1 fruit fly cellular context compared by ENCODE assay signal in the genomic region with DNA sequence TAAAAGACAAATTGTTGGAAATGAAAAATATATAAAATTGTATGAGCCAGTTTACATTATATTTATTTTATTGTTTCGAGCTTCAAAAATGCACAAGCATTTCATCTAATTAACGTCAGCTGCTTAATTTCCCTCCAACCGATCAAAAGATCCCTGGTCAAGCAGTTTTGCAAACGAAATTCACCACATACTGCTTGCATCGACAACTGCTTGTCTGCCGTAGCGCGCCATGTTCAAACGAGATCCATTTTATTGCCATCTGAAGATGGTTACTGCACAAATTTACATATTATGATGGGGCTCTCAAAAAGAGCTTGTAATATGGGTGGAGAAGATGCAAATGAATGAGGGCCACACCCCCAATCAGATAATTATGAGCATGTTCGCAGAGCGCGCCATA.
TF ChIP-seq lines count a peak whose summit lies in the region.

No protein-coding gene starts in this region.

TF ChIP-seq in whole organism, embryonic, 481 proteins besides CTCF, POLR2A, EP300 and RAD21 (continued from another document and continues in another):
- TF ChIP-seq cwo (GFP tag; optimal IDR thresholded peaks at IDR 0.05; lab: Kevin White, UChicago), result no peak
- no peak for TF ChIP-seq CG11085 (GFP tag; IDR thresholded peaks at IDR 0.05; lab: Robert Waterston, UW)
- TF ChIP-seq CG12769 (tag; optimal IDR thresholded peaks at IDR 0.05; lab: Kevin White, UChicago), result no peak
- peak; percentile 23 for TF ChIP-seq zf30C (GFP tag; optimal IDR thresholded peaks at IDR 0.05; lab: Kevin White, UChicago)
- TF ChIP-seq run (tag; optimal IDR thresholded peaks at IDR 0.05; lab: Kevin White, UChicago), result no peak
- no peak for TF ChIP-seq fd3F (GFP tag; optimal IDR thresholded peaks at IDR 0.05; lab: Kevin White, UChicago)
- no peak for TF ChIP-seq Ada2b (GFP tag; IDR thresholded peaks at IDR 0.05; lab: Robert Waterston, UW)
- TF ChIP-seq bbx (GFP tag; IDR thresholded peaks at IDR 0.05; lab: Robert Waterston, UW; ENCODE audit: partially characterized antibody), result peak; percentile 25; the same call in 1 of the 2 replicates
- no peak for TF ChIP-seq CG4424 (GFP tag; optimal IDR thresholded peaks at IDR 0.05; lab: Kevin White, UChicago)
- no peak for TF ChIP-seq Poxn (GFP tag; IDR thresholded peaks at IDR 0.05; lab: Robert Waterston, UW)
- no peak for TF ChIP-seq croc (GFP tag; conservative IDR thresholded peaks at IDR 0.05; lab: Robert Waterston, UW)
- TF ChIP-seq tgo (GFP tag; IDR thresholded peaks at IDR 0.05; lab: Robert Waterston, UW), result no peak
- TF ChIP-seq Hsf (GFP tag; optimal IDR thresholded peaks at IDR 0.05; lab: Kevin White, UChicago), result no peak
- peak; percentile 56 for TF ChIP-seq vvl (GFP tag; IDR thresholded peaks at IDR 0.05; lab: Robert Waterston, UW)
- TF ChIP-seq CG11696 (GFP tag; IDR thresholded peaks at IDR 0.05; lab: Robert Waterston, UW), result no peak
- TF ChIP-seq Hr78 (GFP tag; optimal IDR thresholded peaks at IDR 0.05; lab: Kevin White, UChicago), result peak in 1 of 2 experiments; percentile 4
- TF ChIP-seq CG33557 (GFP tag; optimal IDR thresholded peaks at IDR 0.05; lab: Kevin White, UChicago), result no peak
- TF ChIP-seq CG10543 (GFP tag; optimal IDR thresholded peaks at IDR 0.05; lab: Kevin White, UChicago), result no peak
- no peak for TF ChIP-seq her (GFP tag; optimal IDR thresholded peaks at IDR 0.05; lab: Kevin White, UChicago)
- peak; percentile 68 for TF ChIP-seq zen (tag; optimal IDR thresholded peaks at IDR 0.05; lab: Kevin White, UChicago)
- TF ChIP-seq Drgx (GFP tag; IDR thresholded peaks at IDR 0.05; lab: Robert Waterston, UW), result no peak
- no peak for TF ChIP-seq Ravus (GFP tag; IDR thresholded peaks at IDR 0.05; lab: Robert Waterston, UW)
- TF ChIP-seq Ets97D (GFP tag; optimal IDR thresholded peaks at IDR 0.05; lab: Kevin White, UChicago), result peak; percentile 44
- no peak for TF ChIP-seq ERR (GFP tag; optimal IDR thresholded peaks at IDR 0.05; lab: Kevin White, UChicago)
- no peak for TF ChIP-seq CG31388 (GFP tag; optimal IDR thresholded peaks at IDR 0.05; lab: Kevin White, UChicago)
- TF ChIP-seq gro (GFP tag; optimal IDR thresholded peaks at IDR 0.05; lab: Kevin White, UChicago), result no peak
- TF ChIP-seq CG4328 (GFP tag; optimal IDR thresholded peaks at IDR 0.05; lab: Kevin White, UChicago), result no peak
- TF ChIP-seq CG17829 (tag; optimal IDR thresholded peaks at IDR 0.05; lab: Kevin White, UChicago), result peak; percentile 5
- TF ChIP-seq CG8388 (GFP tag; optimal IDR thresholded peaks at IDR 0.05; lab: Kevin White, UChicago), result no peak
- TF ChIP-seq vfl (GFP tag; optimal IDR thresholded peaks at IDR 0.05; lab: Kevin White, UChicago), result no peak
- no peak for TF ChIP-seq vnd (GFP tag; IDR thresholded peaks at IDR 0.05; lab: Robert Waterston, UW; ENCODE audit: partially characterized antibody)
- TF ChIP-seq CG8359 (GFP tag; optimal IDR thresholded peaks at IDR 0.05; lab: Kevin White, UChicago; ENCODE audit: borderline replicate concordance), result no peak
- TF ChIP-seq Dp (GFP tag; optimal IDR thresholded peaks at IDR 0.05; lab: Kevin White, UChicago), result peak; percentile 87
- TF ChIP-seq Opbp (GFP tag; IDR thresholded peaks at IDR 0.05; lab: Robert Waterston, UW; ENCODE audit: partially characterized antibody), result peak; percentile 52; the same call in 1 of the 3 replicates
- TF ChIP-seq Dbx (GFP tag; IDR thresholded peaks at IDR 0.05; lab: Robert Waterston, UW), result no peak
- TF ChIP-seq CG14667 (GFP tag; IDR thresholded peaks at IDR 0.05; lab: Robert Waterston, UW), result no peak
- TF ChIP-seq CG12236 (GFP tag; optimal IDR thresholded peaks at IDR 0.05; lab: Kevin White, UChicago), result no peak
- TF ChIP-seq gfzf (GFP tag; optimal IDR thresholded peaks at IDR 0.05; lab: Kevin White, UChicago), result no peak
- no peak for TF ChIP-seq CG10431 (GFP tag; optimal IDR thresholded peaks at IDR 0.05; lab: Kevin White, UChicago)
- no peak for TF ChIP-seq Lhr (GFP tag; optimal IDR thresholded peaks at IDR 0.05; lab: Kevin White, UChicago)
- TF ChIP-seq sisA (GFP tag; IDR thresholded peaks at IDR 0.05; lab: Robert Waterston, UW), result no peak
- no peak for TF ChIP-seq lbe (GFP tag; optimal IDR thresholded peaks at IDR 0.05; lab: Kevin White, UChicago)
- TF ChIP-seq CG4282 (GFP tag; optimal IDR thresholded peaks at IDR 0.05; lab: Kevin White, UChicago), result no peak
- peak; percentile 64 for TF ChIP-seq Med (GFP tag; lab: Kevin White, UChicago)
- TF ChIP-seq CG13894 (tag; optimal IDR thresholded peaks at IDR 0.05; lab: Kevin White, UChicago), result no peak
- no peak for TF ChIP-seq dan (GFP tag; IDR thresholded peaks at IDR 0.05; lab: Robert Waterston, UW)
- no peak for TF ChIP-seq CG6791 (GFP tag; IDR thresholded peaks at IDR 0.05; lab: Robert Waterston, UW; ENCODE audit: partially characterized antibody)
- peak; percentile 92 for TF ChIP-seq E2f2 (GFP tag; IDR thresholded peaks at IDR 0.05; lab: Robert Waterston, UW)
- TF ChIP-seq CG10209 (GFP tag; optimal IDR thresholded peaks at IDR 0.05; lab: Kevin White, UChicago), result no peak
- no peak for TF ChIP-seq NfI (GFP tag; optimal IDR thresholded peaks at IDR 0.05; lab: Kevin White, UChicago)
- peak; percentile 43 for TF ChIP-seq phol (tag; optimal IDR thresholded peaks at IDR 0.05; lab: Kevin White, UChicago)
- no peak for TF ChIP-seq CG4404 (GFP tag; IDR thresholded peaks at IDR 0.05; lab: Robert Waterston, UW)
- TF ChIP-seq CG3995 (GFP tag; optimal IDR thresholded peaks at IDR 0.05; lab: Kevin White, UChicago), result no peak
- TF ChIP-seq Blimp-1 (GFP tag; optimal IDR thresholded peaks at IDR 0.05; lab: Kevin White, UChicago), result no peak
- TF ChIP-seq Eip74EF (GFP tag; optimal IDR thresholded peaks at IDR 0.05; lab: Kevin White, UChicago), result peak in 1 of 2 experiments; percentile 84
- TF ChIP-seq pzg (GFP tag; optimal IDR thresholded peaks at IDR 0.05; lab: Kevin White, UChicago), result no peak
- no peak for TF ChIP-seq CG30403 (GFP tag; optimal IDR thresholded peaks at IDR 0.05; lab: Kevin White, UChicago)
- TF ChIP-seq trh (GFP tag; optimal IDR thresholded peaks at IDR 0.05; lab: Kevin White, UChicago), result no peak
- no peak for TF ChIP-seq CG11456 (GFP tag; IDR thresholded peaks at IDR 0.05; lab: Robert Waterston, UW)
- TF ChIP-seq bab2 (GFP tag; optimal IDR thresholded peaks at IDR 0.05; lab: Kevin White, UChicago), result no peak
- no peak for TF ChIP-seq CG12659 (GFP tag; optimal IDR thresholded peaks at IDR 0.05; lab: Kevin White, UChicago)
- TF ChIP-seq CoRest (tag; optimal IDR thresholded peaks at IDR 0.05; lab: Kevin White, UChicago), result peak; percentile 18
- no peak for TF ChIP-seq CG15011 (GFP tag; optimal IDR thresholded peaks at IDR 0.05; lab: Kevin White, UChicago)
- no peak for TF ChIP-seq NC2α (GFP tag; optimal IDR thresholded peaks at IDR 0.05; lab: Kevin White, UChicago)
- no peak for TF ChIP-seq disco-r (GFP tag; optimal IDR thresholded peaks at IDR 0.05; lab: Kevin White, UChicago)
- TF ChIP-seq CG8944 (GFP tag; optimal IDR thresholded peaks at IDR 0.05; lab: Kevin White, UChicago), result no peak
- no peak for TF ChIP-seq mld (GFP tag; IDR thresholded peaks at IDR 0.05; lab: Robert Waterston, UW; ENCODE audit: partially characterized antibody)
- no peak for TF ChIP-seq CG6654 (GFP tag; optimal IDR thresholded peaks at IDR 0.05; lab: Kevin White, UChicago)
- TF ChIP-seq NC2β (GFP tag; optimal IDR thresholded peaks at IDR 0.05; lab: Kevin White, UChicago), result no peak
- no peak for TF ChIP-seq CG17612 (GFP tag; IDR thresholded peaks at IDR 0.05; lab: Robert Waterston, UW)
- no peak for TF ChIP-seq ash1 (GFP tag; optimal IDR thresholded peaks at IDR 0.05; lab: Kevin White, UChicago)
- TF ChIP-seq CG2875 (GFP tag; optimal IDR thresholded peaks at IDR 0.05; lab: Kevin White, UChicago), result no peak
- TF ChIP-seq YL-1 (GFP tag; optimal IDR thresholded peaks at IDR 0.05; lab: Kevin White, UChicago), result no peak
- peak; percentile 5 for TF ChIP-seq Vsx1 (GFP tag; optimal IDR thresholded peaks at IDR 0.05; lab: Kevin White, UChicago)
- TF ChIP-seq CG3065 (GFP tag; optimal IDR thresholded peaks at IDR 0.05; lab: Kevin White, UChicago), result no peak
- no peak for TF ChIP-seq Atf6 (GFP tag; IDR thresholded peaks at IDR 0.05; lab: Robert Waterston, UW)
- no peak for TF ChIP-seq ara (GFP tag; IDR thresholded peaks at IDR 0.05; lab: Robert Waterston, UW)
- TF ChIP-seq slbo (GFP tag; IDR thresholded peaks at IDR 0.05; lab: Robert Waterston, UW), result no peak
- TF ChIP-seq CG1832 (GFP tag; optimal IDR thresholded peaks at IDR 0.05; lab: Kevin White, UChicago), result no peak
- no peak for TF ChIP-seq hb (GFP tag; IDR thresholded peaks at IDR 0.05; lab: Robert Waterston, UW; ENCODE audit: partially characterized antibody)
- TF ChIP-seq kni (GFP tag; optimal IDR thresholded peaks at IDR 0.05; lab: Kevin White, UChicago), result no peak
- TF ChIP-seq CG1603 (tag; optimal IDR thresholded peaks at IDR 0.05; lab: Kevin White, UChicago), result peak; percentile 30
- TF ChIP-seq CG2116 (GFP tag; optimal IDR thresholded peaks at IDR 0.05; lab: Kevin White, UChicago), result peak; percentile 21
- TF ChIP-seq dati (GFP tag; IDR thresholded peaks at IDR 0.05; lab: Robert Waterston, UW), result no peak
- TF ChIP-seq CG13123 (GFP tag; optimal IDR thresholded peaks at IDR 0.05; lab: Kevin White, UChicago), result no peak
- peak; percentile 91 for TF ChIP-seq stwl (tag; optimal IDR thresholded peaks at IDR 0.05; lab: Kevin White, UChicago)
- peak; percentile 44 for TF ChIP-seq CG11504 (tag; optimal IDR thresholded peaks at IDR 0.05; lab: Kevin White, UChicago)
- TF ChIP-seq HmgZ (tag; optimal IDR thresholded peaks at IDR 0.05; lab: Kevin White, UChicago), result no peak
- no peak for TF ChIP-seq CG13424 (tag; optimal IDR thresholded peaks at IDR 0.05; lab: Kevin White, UChicago)
- no peak for TF ChIP-seq zen2 (GFP tag; IDR thresholded peaks at IDR 0.05; lab: Robert Waterston, UW; ENCODE audit: partially characterized antibody)
- TF ChIP-seq CG12299 (tag; optimal IDR thresholded peaks at IDR 0.05; lab: Kevin White, UChicago), result no peak
- TF ChIP-seq CG7987 (GFP tag; optimal IDR thresholded peaks at IDR 0.05; lab: Kevin White, UChicago), result no peak
- no peak for TF ChIP-seq danr (GFP tag; IDR thresholded peaks at IDR 0.05; lab: Robert Waterston, UW)
- no peak for TF ChIP-seq MESR4 (GFP tag; optimal IDR thresholded peaks at IDR 0.05; lab: Kevin White, UChicago)
- TF ChIP-seq CG14050 (GFP tag; IDR thresholded peaks at IDR 0.05; lab: Robert Waterston, UW), result no peak
- TF ChIP-seq CG31365 (tag; optimal IDR thresholded peaks at IDR 0.05; lab: Kevin White, UChicago), result peak; percentile 98
- peak; percentile 50 for TF ChIP-seq CG7745 (tag; optimal IDR thresholded peaks at IDR 0.05; lab: Kevin White, UChicago)
- no peak for TF ChIP-seq ranshi (GFP tag; IDR thresholded peaks at IDR 0.05; lab: Robert Waterston, UW)
- no peak for TF ChIP-seq CG17186 (GFP tag; optimal IDR thresholded peaks at IDR 0.05; lab: Kevin White, UChicago)
- no peak for TF ChIP-seq ATbp (GFP tag; optimal IDR thresholded peaks at IDR 0.05; lab: Kevin White, UChicago)
- TF ChIP-seq Myb (GFP tag; optimal IDR thresholded peaks at IDR 0.05; lab: Kevin White, UChicago), result peak; percentile 22
- TF ChIP-seq Sry-β (GFP tag; optimal IDR thresholded peaks at IDR 0.05; lab: Kevin White, UChicago), result no peak
- TF ChIP-seq Fer2 (tag; optimal IDR thresholded peaks at IDR 0.05; lab: Kevin White, UChicago), result no peak
- TF ChIP-seq Dll (GFP tag; IDR thresholded peaks at IDR 0.05; lab: Robert Waterston, UW; ENCODE audit: partially characterized antibody), result no peak
- no peak for TF ChIP-seq hkb (optimal IDR thresholded peaks at IDR 0.05; lab: Kevin White, UChicago)
- no peak for TF ChIP-seq hkb (GFP tag; IDR thresholded peaks at IDR 0.05; lab: Robert Waterston, UW)
- no peak for TF ChIP-seq CG31224 (GFP tag; IDR thresholded peaks at IDR 0.05; lab: Robert Waterston, UW)
- no peak for TF ChIP-seq tio (GFP tag; optimal IDR thresholded peaks at IDR 0.05; lab: Kevin White, UChicago)
- TF ChIP-seq grn (GFP tag; optimal IDR thresholded peaks at IDR 0.05; lab: Kevin White, UChicago), result no peak
- no peak for TF ChIP-seq az2 (GFP tag; optimal IDR thresholded peaks at IDR 0.05; lab: Kevin White, UChicago)
- no peak for TF ChIP-seq wor (GFP tag; IDR thresholded peaks at IDR 0.05; lab: Robert Waterston, UW)
- peak; percentile 56 for TF ChIP-seq p53 (GFP tag; optimal IDR thresholded peaks at IDR 0.05; lab: Kevin White, UChicago)
- no peak for TF ChIP-seq h (optimal IDR thresholded peaks at IDR 0.05; lab: Kevin White, UChicago)
- no peak for TF ChIP-seq CG7839 (tag; optimal IDR thresholded peaks at IDR 0.05; lab: Kevin White, UChicago)
- TF ChIP-seq slp2 (GFP tag; optimal IDR thresholded peaks at IDR 0.05; lab: Kevin White, UChicago), result no peak
- TF ChIP-seq Aef1 (GFP tag; IDR thresholded peaks at IDR 0.05; lab: Robert Waterston, UW), result no peak
- TF ChIP-seq ac (GFP tag; optimal IDR thresholded peaks at IDR 0.05; lab: Kevin White, UChicago), result no peak
- TF ChIP-seq pita (GFP tag; optimal IDR thresholded peaks at IDR 0.05; lab: Kevin White, UChicago), result peak; percentile 5
- no peak for TF ChIP-seq CG17568 (GFP tag; optimal IDR thresholded peaks at IDR 0.05; lab: Kevin White, UChicago)
- TF ChIP-seq Side (GFP tag; optimal IDR thresholded peaks at IDR 0.05; lab: Kevin White, UChicago), result no peak
- TF ChIP-seq HmgD (GFP tag; optimal IDR thresholded peaks at IDR 0.05; lab: Kevin White, UChicago), result peak; percentile 24
- TF ChIP-seq CG30020 (tag; optimal IDR thresholded peaks at IDR 0.05; lab: Kevin White, UChicago), result no peak
- no peak for TF ChIP-seq CG17359 (tag; optimal IDR thresholded peaks at IDR 0.05; lab: Kevin White, UChicago)
- TF ChIP-seq prd (optimal IDR thresholded peaks at IDR 0.05; lab: Kevin White, UChicago), result no peak
- no peak for TF ChIP-seq prd (GFP tag; IDR thresholded peaks at IDR 0.05; lab: Robert Waterston, UW)
- TF ChIP-seq Jarid2 (GFP tag; optimal IDR thresholded peaks at IDR 0.05; lab: Kevin White, UChicago), result no peak
- TF ChIP-seq CG9727 (GFP tag; optimal IDR thresholded peaks at IDR 0.05; lab: Kevin White, UChicago), result no peak
- TF ChIP-seq CG6854 (GFP tag; optimal IDR thresholded peaks at IDR 0.05; lab: Kevin White, UChicago), result no peak
- TF ChIP-seq Neu2 (GFP tag; optimal IDR thresholded peaks at IDR 0.05; lab: Kevin White, UChicago; ENCODE audit: borderline replicate concordance), result no peak
- no peak for TF ChIP-seq Mes4 (GFP tag; optimal IDR thresholded peaks at IDR 0.05; lab: Kevin White, UChicago)
- no peak for TF ChIP-seq CG15479 (GFP tag; optimal IDR thresholded peaks at IDR 0.05; lab: Kevin White, UChicago)
- TF ChIP-seq chif (GFP tag; optimal IDR thresholded peaks at IDR 0.05; lab: Kevin White, UChicago), result no peak
- TF ChIP-seq CG10147 (GFP tag; optimal IDR thresholded peaks at IDR 0.05; lab: Kevin White, UChicago), result no peak
- TF ChIP-seq CG2199 (GFP tag; IDR thresholded peaks at IDR 0.05; lab: Robert Waterston, UW), result peak; percentile 61; the same call in 1 of the 3 replicates
